Worm (Caenorhabditis elegans) whole organism, mixed stage, embryonic: ENCODE data around the gene pro-1.

Source experiments
- blmp-1 ChIP-seq: fragments of 150-350 bp; optimal IDR thresholded peaks from 2 replicates; lab custom pipeline; 2014; ENCODE audit warnings: missing biosample characterization, missing genetic modification characterization
- flh-1 ChIP-seq: fragments of 200-800 bp; sonication (Bioruptor generic); optimal IDR thresholded peaks from 2 replicates; lab custom pipeline; 2018; ENCODE audit warnings: mild to moderate bottlenecking, missing genetic modification characterization, moderate library complexity, missing compliant biosample characterization
- unc-62 ChIP-seq: fragments of 150-350 bp; optimal IDR thresholded peaks from 2 replicates; lab custom pipeline; 2014; ENCODE audit warnings: missing biosample characterization, missing genetic modification reagents, missing genetic modification characterization

DNA sequence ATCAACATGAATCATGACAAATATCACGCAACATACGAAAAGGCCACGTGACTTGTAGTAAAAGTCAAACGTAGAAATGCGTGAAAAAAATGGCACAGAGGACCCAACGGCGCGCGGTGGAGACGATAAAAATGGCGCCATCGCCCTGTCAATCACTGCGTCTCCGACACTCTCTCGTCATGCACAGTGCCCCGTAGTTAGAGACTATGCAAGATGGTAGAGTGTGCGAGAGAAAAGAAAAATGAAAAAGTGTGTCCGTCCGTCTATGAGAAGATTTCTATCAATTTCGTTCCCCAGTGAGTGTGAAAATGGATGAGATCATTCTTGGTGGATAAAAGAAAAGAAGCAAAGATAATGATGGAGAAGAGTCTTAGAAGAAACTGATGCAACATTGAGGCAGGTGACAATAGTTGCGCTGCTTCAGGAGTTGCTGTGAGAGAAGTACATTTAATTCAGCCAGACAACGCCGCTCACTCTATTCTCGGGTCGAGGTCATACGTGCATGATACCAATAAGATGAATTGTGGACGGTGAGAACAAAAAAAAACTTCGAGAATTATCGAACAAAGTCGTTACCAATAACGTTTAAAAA, 13.8 kb upstream of the pro-1 start:
- TF ChIP-seq unc-62 (GFP tag; lab: Kevin White, UChicago) = peak; percentile 80
- no peak for TF ChIP-seq blmp-1
- TF ChIP-seq flh-1 (GFP tag; lab: Kevin White, UChicago) = no peak
